Worm (Caenorhabditis elegans) whole organism, L4 larva: ENCODE data around the gene fbxa-196.

Experiments used
- F26F4.8 ChIP-seq: fragments of 200-800 bp; sonication (Bioruptor generic); conservative IDR thresholded peaks from 2 replicates; pipeline ENCODE4 v1.3.6; 2022; ENCODE audit warnings: missing genetic modification characterization, missing compliant biosample characterization
- T20F7.1 ChIP-seq: fragments of 200-800 bp; sonication (Bioruptor generic); optimal IDR thresholded peaks from 2 replicates; lab custom pipeline; 2018; ENCODE audit warnings: mild to moderate bottlenecking, missing genetic modification characterization, missing compliant biosample characterization
- Y48G9A.11 ChIP-seq: fragments of 200-800 bp; sonication (Bioruptor generic); IDR thresholded peaks from 2 replicates; pipeline ENCODE4 v1.3.6; 2022; ENCODE audit warnings: missing genetic modification reagents, missing genetic modification characterization, missing compliant biosample characterization
- ZK337.2 ChIP-seq: fragments of 200-800 bp; sonication (Bioruptor generic); IDR thresholded peaks from 2 replicates; pipeline ENCODE4 v1.3.6; 2022; ENCODE audit warnings: missing genetic modification reagents, missing genetic modification characterization, missing compliant biosample characterization
- ZK546.5 ChIP-seq, 2 experiments: sonication (generic microtip); optimal IDR thresholded peaks; 2 replicates each; lab custom pipeline; 2017; ENCODE audit warnings: missing biosample characterization in 2 of 2, missing genetic modification characterization in 2 of 2
- aha-1 ChIP-seq: fragments of 150-350 bp; peaks from one replicate; lab custom pipeline; 2014; ENCODE audit warnings: missing biosample characterization, missing genetic modification characterization
- arid-1 ChIP-seq: fragments of 200-800 bp; sonication (Bioruptor generic); conservative IDR thresholded peaks from 2 replicates; pipeline ENCODE4 v1.3.6; 2022; ENCODE audit warnings: missing genetic modification reagents, missing genetic modification characterization, missing compliant biosample characterization
- attf-4 ChIP-seq: sonication (generic microtip); optimal IDR thresholded peaks from 3 replicates; lab custom pipeline; 2017; ENCODE audit warnings: missing biosample characterization, missing genetic modification characterization
- ceh-32 ChIP-seq: sonication (generic microtip); optimal IDR thresholded peaks from 2 replicates; lab custom pipeline; 2016; ENCODE audit warnings: mild to moderate bottlenecking, missing genetic modification characterization, missing compliant biosample characterization; ENCODE audit not compliant: poor library complexity
- cey-2 ChIP-seq: sonication (generic microtip); optimal IDR thresholded peaks from 3 replicates; lab custom pipeline; 2017; ENCODE audit warnings: missing genetic modification characterization, mild to moderate bottlenecking, missing compliant biosample characterization, antibody characterized with exemption, borderline replicate concordance; ENCODE audit not compliant: insufficient read depth
- daf-16 ChIP-seq, 3 experiments: sonication (generic microtip); optimal IDR thresholded peaks; 2 replicates each; lab custom pipeline; 2016 to 2017; ENCODE audit warnings: missing genetic modification characterization in 3 of 3, missing genetic modification reagents in 3 of 3, mild to moderate bottlenecking in 2 of 3, missing compliant biosample characterization in 2 of 3, missing biosample characterization in 1 of 3, moderate library complexity in 1 of 3
- daf-19 ChIP-seq: fragments of 200-800 bp; sonication (Bioruptor generic); conservative IDR thresholded peaks from 2 replicates; pipeline ENCODE4 v1.3.6; 2022; ENCODE audit warnings: missing genetic modification characterization, missing compliant biosample characterization
- dmd-6 ChIP-seq: fragments of 200-800 bp; sonication (Bioruptor generic); IDR thresholded peaks from 2 replicates; pipeline ENCODE4 v1.3.6; 2022; ENCODE audit warnings: missing genetic modification reagents, missing genetic modification characterization, missing compliant biosample characterization
- dmd-8 ChIP-seq: fragments of 200-800 bp; sonication (Bioruptor generic); IDR thresholded peaks from 2 replicates; pipeline ENCODE4 v1.3.6; 2022; ENCODE audit warnings: missing genetic modification characterization, missing compliant biosample characterization
- egl-43 ChIP-seq: fragments of 200-800 bp; sonication (Bioruptor generic); IDR thresholded peaks from 2 replicates; pipeline ENCODE4 v1.3.6; 2022; ENCODE audit warnings: missing genetic modification reagents, missing genetic modification characterization, missing compliant biosample characterization
- fkh-10 ChIP-seq: fragments of 150-350 bp; optimal IDR thresholded peaks from 2 replicates; lab custom pipeline; 2014; ENCODE audit warnings: missing biosample characterization, missing genetic modification reagents, missing genetic modification characterization
- gei-8 ChIP-seq: fragments of 200-800 bp; sonication (Bioruptor generic); optimal IDR thresholded peaks from 2 replicates; lab custom pipeline; 2018; ENCODE audit warnings: mild to moderate bottlenecking, missing genetic modification characterization, missing compliant biosample characterization
- hif-1 ChIP-seq, 2 experiments: sonication (generic microtip); optimal IDR thresholded peaks; 2 replicates each; lab custom pipeline; 2016 to 2017; ENCODE audit warnings: missing compliant biosample characterization in 2 of 2, missing genetic modification characterization in 2 of 2, missing genetic modification reagents in 2 of 2, missing genotype in 2 of 2, mild to moderate bottlenecking in 1 of 2
- hlh-11 ChIP-seq: fragments of 200-800 bp; sonication (Bioruptor generic); optimal IDR thresholded peaks from 2 replicates; lab custom pipeline; 2018; ENCODE audit warnings: mild to moderate bottlenecking, missing genetic modification characterization, missing compliant biosample characterization
- hmg-1.1 ChIP-seq: fragments of 200-800 bp; sonication (Bioruptor generic); IDR thresholded peaks from 2 replicates; pipeline ENCODE4 v1.3.6; 2022; ENCODE audit warnings: missing genetic modification reagents, missing genetic modification characterization, missing compliant biosample characterization
- jun-1 ChIP-seq: fragments of 150-350 bp; optimal IDR thresholded peaks from 2 replicates; lab custom pipeline; 2014; ENCODE audit warnings: missing biosample characterization, missing genetic modification reagents, missing genetic modification characterization
- lin-13 ChIP-seq: fragments of 150-350 bp; optimal IDR thresholded peaks from 2 replicates; lab custom pipeline; 2014; ENCODE audit warnings: missing biosample characterization, missing genetic modification reagents, missing genetic modification characterization
- lin-38 ChIP-seq: fragments of 200-800 bp; sonication (Bioruptor generic); IDR thresholded peaks from 2 replicates; pipeline ENCODE4 v1.3.6; 2022; ENCODE audit warnings: missing genetic modification reagents, missing genetic modification characterization, missing compliant biosample characterization
- lin-39 ChIP-seq: fragments of 150-350 bp; optimal IDR thresholded peaks from 2 replicates; lab custom pipeline; 2014; ENCODE audit warnings: missing biosample characterization, missing genetic modification reagents, missing genetic modification characterization
- lir-3 ChIP-seq: sonication (generic microtip); optimal IDR thresholded peaks from 2 replicates; lab custom pipeline; 2016; ENCODE audit warnings: mild to moderate bottlenecking, missing genetic modification characterization, missing compliant biosample characterization
- lsy-2 ChIP-seq, 2 experiments: fragments of 150-350 bp in 1 of 2; sonication (generic microtip) in 1 of 2; optimal IDR thresholded peaks; 2 replicates each; lab custom pipeline; 2014 to 2017; ENCODE audit warnings: missing biosample characterization in 2 of 2, missing genetic modification characterization in 2 of 2
- mdl-1 ChIP-seq, 2 experiments: fragments of 150-350 bp in 1 of 2; sonication (generic microtip) in 1 of 2; optimal IDR thresholded peaks; 2 replicates each; lab custom pipeline; 2014 to 2017; ENCODE audit warnings: missing biosample characterization in 2 of 2, missing genetic modification characterization in 2 of 2
- mdt-29 ChIP-seq: fragments of 200-800 bp; sonication (Bioruptor generic); IDR thresholded peaks from 2 replicates; pipeline ENCODE4 v1.3.6; 2022; ENCODE audit warnings: missing genetic modification reagents, missing genetic modification characterization, missing compliant biosample characterization
- mes-2 ChIP-seq: sonication (generic microtip); optimal IDR thresholded peaks from 2 replicates; lab custom pipeline; 2016; ENCODE audit warnings: missing genotype, mild to moderate bottlenecking, missing genetic modification characterization, missing compliant biosample characterization; ENCODE audit not compliant: poor library complexity, severe bottlenecking
- mxl-3 ChIP-seq: fragments of 200-800 bp; sonication (Bioruptor generic); optimal IDR thresholded peaks from 2 replicates; lab custom pipeline; 2018; ENCODE audit warnings: mild to moderate bottlenecking, missing genetic modification characterization, missing compliant biosample characterization
- nhr-10 ChIP-seq: fragments of 150-350 bp; optimal IDR thresholded peaks from 2 replicates; lab custom pipeline; 2014; ENCODE audit warnings: missing biosample characterization, missing genetic modification characterization
- nhr-102 ChIP-seq: sonication (generic microtip); optimal IDR thresholded peaks from 2 replicates; lab custom pipeline; 2016; ENCODE audit warnings: mild to moderate bottlenecking, missing genetic modification characterization, moderate library complexity, missing compliant biosample characterization
- nhr-237 ChIP-seq: sonication (generic microtip); optimal IDR thresholded peaks from 2 replicates; lab custom pipeline; 2017; ENCODE audit warnings: missing biosample characterization, missing genetic modification characterization
- nhr-28 ChIP-seq: fragments of 150-350 bp; optimal IDR thresholded peaks from 2 replicates; lab custom pipeline; 2014; ENCODE audit warnings: missing biosample characterization, missing genetic modification characterization
- nhr-48 ChIP-seq: sonication (generic microtip); optimal IDR thresholded peaks from 2 replicates; lab custom pipeline; 2016; ENCODE audit warnings: mild to moderate bottlenecking, missing genetic modification characterization, missing compliant biosample characterization
- nhr-76 ChIP-seq: fragments of 150-350 bp; optimal IDR thresholded peaks from 2 replicates; lab custom pipeline; 2014; ENCODE audit warnings: missing biosample characterization, missing genetic modification characterization
- nhr-77 ChIP-seq: fragments of 150-350 bp; optimal IDR thresholded peaks from 2 replicates; lab custom pipeline; 2014; ENCODE audit warnings: missing biosample characterization, missing genetic modification characterization
- pha-4 ChIP-seq, 2 experiments: fragments of 150-350 bp in 1 of 2; fragments of 200-800 bp in 1 of 2; sonication (Bioruptor generic) in 1 of 2; IDR thresholded peaks in 1 of 2; optimal IDR thresholded peaks in 1 of 2; 2 replicates each; pipeline versions ENCODE4 v1.3.6 to Lab custom; 2014 to 2022; ENCODE audit warnings: missing genetic modification characterization in 2 of 2, missing genetic modification reagents in 2 of 2, missing biosample characterization in 1 of 2, missing compliant biosample characterization in 1 of 2
- php-3 ChIP-seq: fragments of 200-800 bp; sonication (Bioruptor generic); IDR thresholded peaks from 2 replicates; pipeline ENCODE4 v1.3.6; 2022; ENCODE audit warnings: missing genetic modification reagents, missing genetic modification characterization, missing compliant biosample characterization
- rbr-2 ChIP-seq: sonication (generic microtip); optimal IDR thresholded peaks from 2 replicates; lab custom pipeline; 2016; ENCODE audit warnings: missing genotype, missing genetic modification characterization, missing compliant biosample characterization
- saeg-2 ChIP-seq: fragments of 200-800 bp; sonication (Bioruptor generic); IDR thresholded peaks from 2 replicates; pipeline ENCODE4 v1.3.6; 2022; ENCODE audit warnings: missing genetic modification reagents, missing genetic modification characterization, missing compliant biosample characterization
- set-16 ChIP-seq: fragments of 200-800 bp; sonication (Bioruptor generic); IDR thresholded peaks from 2 replicates; pipeline ENCODE4 v1.3.6; 2022; ENCODE audit warnings: missing genetic modification reagents, missing genetic modification characterization, missing compliant biosample characterization
- snpc-4 ChIP-seq: fragments of 150-350 bp; optimal IDR thresholded peaks from 2 replicates; lab custom pipeline; 2014; ENCODE audit warnings: missing biosample characterization, missing genetic modification characterization
- unc-39 ChIP-seq: sonication (generic microtip); optimal IDR thresholded peaks from 2 replicates; lab custom pipeline; 2017; ENCODE audit warnings: missing biosample characterization, missing genetic modification characterization
- zag-1 ChIP-seq: fragments of 150-350 bp; optimal IDR thresholded peaks from 2 replicates; lab custom pipeline; 2014; ENCODE audit warnings: missing biosample characterization, missing genetic modification characterization
- zfp-3 ChIP-seq: fragments of 200-800 bp; sonication (Bioruptor generic); conservative IDR thresholded peaks from 2 replicates; pipeline ENCODE4 v1.3.6; 2022; ENCODE audit warnings: missing genetic modification reagents, missing genetic modification characterization, missing compliant biosample characterization
- zip-2 ChIP-seq: fragments of 150-350 bp; optimal IDR thresholded peaks from 2 replicates; lab custom pipeline; 2014; ENCODE audit warnings: missing biosample characterization, missing genetic modification characterization
- ztf-7 ChIP-seq: fragments of 150-350 bp; optimal IDR thresholded peaks from 2 replicates; lab custom pipeline; 2014; ENCODE audit warnings: missing biosample characterization, missing genetic modification characterization

The fbxa-196 gene

DNA sequence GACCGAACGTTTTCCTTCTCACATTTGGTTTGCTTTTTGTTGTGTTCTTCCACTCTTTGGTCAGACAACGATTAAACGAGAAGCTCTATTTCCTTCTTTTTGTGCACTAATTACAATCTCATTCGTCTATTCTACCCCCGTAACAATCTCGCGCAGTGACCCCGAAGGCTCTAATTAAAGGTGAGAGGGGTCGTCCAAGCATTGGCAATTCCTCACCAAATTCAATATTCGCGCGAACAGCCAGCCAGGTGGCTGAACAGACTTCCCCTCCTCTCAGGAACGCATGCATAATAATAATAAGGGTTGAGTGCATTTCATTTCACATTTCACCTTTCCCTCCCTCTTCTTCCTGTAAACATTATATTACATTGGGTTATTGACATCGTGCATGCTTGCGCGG lies 36.7 kb downstream of the fbxa-196 start:
- TF ChIP-seq nhr-28 (no peak), aha-1 (peak; percentile 55)

DNA sequence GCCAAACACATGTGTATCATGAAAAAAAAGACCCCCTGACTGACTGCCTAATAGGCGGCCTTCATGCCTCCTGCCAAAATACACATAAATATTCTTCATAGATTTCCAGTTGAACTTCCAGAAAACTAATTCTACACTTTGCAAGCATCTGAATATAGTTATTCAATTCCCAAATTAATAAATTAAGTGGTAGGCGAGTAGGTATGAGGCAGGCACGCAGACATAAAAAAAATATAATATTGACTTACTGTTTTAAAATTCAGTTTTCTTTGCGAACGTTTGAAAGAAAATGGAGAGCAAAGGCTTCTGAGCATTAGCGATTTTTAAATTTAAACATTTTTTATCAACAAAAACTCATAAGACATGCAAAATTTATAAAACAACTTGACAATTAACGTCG lies 39.4 kb downstream of the fbxa-196 start:
- no peak for TF ChIP-seq nhr-76 (tag; lab: Kevin White, UChicago)
- peak; percentile 21 for TF ChIP-seq gei-8 (GFP tag; lab: Kevin White, UChicago)
- no peak for TF ChIP-seq rbr-2 (tag; lab: Kevin White, UChicago)
- TF ChIP-seq unc-39 (tag; lab: Kevin White, UChicago), result no peak
- TF ChIP-seq lin-13 (GFP tag; lab: Kevin White, UChicago), result no peak
- no peak for TF ChIP-seq snpc-4 (tag; lab: Kevin White, UChicago)
- no peak for TF ChIP-seq zag-1 (tag; lab: Kevin White, UChicago)
- no peak for TF ChIP-seq mdl-1 (tag; optimal IDR thresholded peaks at IDR 0.05; lab: Kevin White, UChicago)
- TF ChIP-seq saeg-2 (GFP tag; lab: Robert Waterston, UW), result no peak
- TF ChIP-seq fkh-10 (GFP tag; lab: Kevin White, UChicago), result no peak
- no peak for TF ChIP-seq lir-3
- TF ChIP-seq nhr-48, result no peak
- TF ChIP-seq zfp-3 (GFP tag; lab: Robert Waterston, UW), result peak; percentile 77
- TF ChIP-seq nhr-237 (tag; lab: Kevin White, UChicago), result no peak
- no peak for TF ChIP-seq aha-1
- TF ChIP-seq php-3, result no peak
- TF ChIP-seq dmd-6 (GFP tag; lab: Robert Waterston, UW), result peak; percentile 35; the same call in 1 of the 2 replicates
- no peak for TF ChIP-seq F26F4.8 (GFP tag; lab: Robert Waterston, UW)
- peak; percentile 27 for TF ChIP-seq nhr-102 (tag; lab: Kevin White, UChicago)
- TF ChIP-seq hmg-1.1 (GFP tag; lab: Robert Waterston, UW), result no peak
- no peak for TF ChIP-seq daf-19 (GFP tag; lab: Robert Waterston, UW)
- TF ChIP-seq lin-39 (tag; lab: Kevin White, UChicago), result no peak
- no peak for TF ChIP-seq zip-2 (tag; lab: Kevin White, UChicago)
- no peak for TF ChIP-seq dmd-8 (GFP tag; lab: Robert Waterston, UW)
- no peak for TF ChIP-seq ceh-32 (tag; lab: Kevin White, UChicago)
- TF ChIP-seq arid-1 (GFP tag; lab: Robert Waterston, UW), result no peak
- TF ChIP-seq ZK546.5 (tag; optimal IDR thresholded peaks at IDR 0.05; lab: Kevin White, UChicago), result no peak
- peak; percentile 9 for TF ChIP-seq nhr-10 (tag; lab: Kevin White, UChicago)
- no peak for TF ChIP-seq mxl-3 (GFP tag; lab: Kevin White, UChicago)
- no peak for TF ChIP-seq ztf-7 (tag; lab: Kevin White, UChicago)
- peak in 1 of 2 experiments; percentile 11 for TF ChIP-seq daf-16 (GFP tag; optimal IDR thresholded peaks at IDR 0.05; lab: Kevin White, UChicago)
- peak; percentile 34 for TF ChIP-seq daf-16 (tag; optimal IDR thresholded peaks at IDR 0.05; lab: Kevin White, UChicago)
- TF ChIP-seq attf-4, result no peak
- TF ChIP-seq mdt-29 (GFP tag; lab: Robert Waterston, UW), result no peak
- TF ChIP-seq lsy-2 (tag; optimal IDR thresholded peaks at IDR 0.05; lab: Kevin White, UChicago), result peak in 1 of 2 experiments; percentile 8
- TF ChIP-seq pha-4 (GFP tag; IDR thresholded peaks at IDR 0.05; lab: Robert Waterston, UW), result peak; percentile 40; the same call in 1 of the 2 replicates
- no peak for TF ChIP-seq pha-4 (tag; optimal IDR thresholded peaks at IDR 0.05; lab: Kevin White, UChicago)
- no peak for TF ChIP-seq nhr-28
- no peak for TF ChIP-seq hif-1 (tag; optimal IDR thresholded peaks at IDR 0.05; lab: Kevin White, UChicago)
- no peak for TF ChIP-seq set-16 (GFP tag; lab: Robert Waterston, UW)
- no peak for TF ChIP-seq Y48G9A.11 (GFP tag; lab: Robert Waterston, UW)
- no peak for TF ChIP-seq mes-2 (tag; lab: Kevin White, UChicago)
- no peak for TF ChIP-seq cey-2
- peak; percentile 14 for TF ChIP-seq hlh-11 (tag; lab: Kevin White, UChicago)
- peak; percentile 69 for TF ChIP-seq nhr-77 (tag; lab: Kevin White, UChicago)
- no peak for TF ChIP-seq jun-1 (tag; lab: Kevin White, UChicago)
- peak; percentile 22 for TF ChIP-seq T20F7.1 (GFP tag; lab: Kevin White, UChicago)
- TF ChIP-seq ZK337.2 (GFP tag; lab: Robert Waterston, UW), result no peak
- peak; percentile 19; the same call in 1 of the 2 replicates for TF ChIP-seq lin-38 (GFP tag; lab: Robert Waterston, UW)
- TF ChIP-seq egl-43 (GFP tag; lab: Robert Waterston, UW), result no peak
